Fruit fly (Drosophila melanogaster): ENCODE results near the gene Sr-CIV.
A peak's percentile ranks its signal among the peaks of the same experiment; 100 is the strongest.

Gene Sr-CIV

dm6 chr2L:3476399-3477056 lies 47.3 kb downstream of the Sr-CIV start (continued):
- TF ChIP-seq CG1832 (GFP tag; optimal IDR thresholded peaks at IDR 0.05) = peak; percentile 79
- TF ChIP-seq tll (GFP tag; optimal IDR thresholded peaks at IDR 0.05) = no peak
- peak; percentile 77 for TF ChIP-seq CG13894 (tag; optimal IDR thresholded peaks at IDR 0.05)
- TF ChIP-seq usp (GFP tag; optimal IDR thresholded peaks at IDR 0.05) = no peak
- TF ChIP-seq ro (GFP tag; IDR thresholded peaks at IDR 0.05) = no peak
- TF ChIP-seq CG15696 (tag; optimal IDR thresholded peaks at IDR 0.05) = no peak
- TF ChIP-seq trem (tag; optimal IDR thresholded peaks at IDR 0.05) = no peak
- TF ChIP-seq NC2β (GFP tag; optimal IDR thresholded peaks at IDR 0.05) = no peak
- no peak for TF ChIP-seq Lim3 (GFP tag; IDR thresholded peaks at IDR 0.05)
- no peak for TF ChIP-seq tna (GFP tag; IDR thresholded peaks at IDR 0.05; ENCODE audit: partially characterized antibody)
- no peak for TF ChIP-seq CG12219 (GFP tag; optimal IDR thresholded peaks at IDR 0.05)
- no peak for TF ChIP-seq nau (GFP tag; optimal IDR thresholded peaks at IDR 0.05)
- no peak for TF ChIP-seq lov (optimal IDR thresholded peaks at IDR 0.05)
- TF ChIP-seq lov (GFP tag; IDR thresholded peaks at IDR 0.05) = 0 out of 3 replicates have a peak, but pooled peaks have one; percentile 60
- TF ChIP-seq CG33557 (GFP tag; optimal IDR thresholded peaks at IDR 0.05) = peak; percentile 45
- TF ChIP-seq CG9215 (GFP tag; IDR thresholded peaks at IDR 0.05) = no peak
- TF ChIP-seq CG9817 (tag; optimal IDR thresholded peaks at IDR 0.05) = no peak
- TF ChIP-seq CG15269 (tag; optimal IDR thresholded peaks at IDR 0.05) = no peak
- TF ChIP-seq Max (GFP tag; optimal IDR thresholded peaks at IDR 0.05) = no peak
- no peak for TF ChIP-seq vvl (GFP tag; IDR thresholded peaks at IDR 0.05)
- TF ChIP-seq sug (tag; optimal IDR thresholded peaks at IDR 0.05) = peak; percentile 6
- TF ChIP-seq CG12299 (tag; optimal IDR thresholded peaks at IDR 0.05) = no peak
- no peak for TF ChIP-seq CG8290 (GFP tag; optimal IDR thresholded peaks at IDR 0.05)
- TF ChIP-seq CG8290 (tag; optimal IDR thresholded peaks at IDR 0.05) = peak in 1 of 2 experiments; percentile 7
- no peak for TF ChIP-seq GATAe (GFP tag; conservative IDR thresholded peaks at IDR 0.05)
- TF ChIP-seq ase (GFP tag; IDR thresholded peaks at IDR 0.05) = no peak
- no peak for TF ChIP-seq Vsx1 (GFP tag; optimal IDR thresholded peaks at IDR 0.05)
- TF ChIP-seq onecut (GFP tag; IDR thresholded peaks at IDR 0.05) = no peak
- no peak for TF ChIP-seq ab (GFP tag; optimal IDR thresholded peaks at IDR 0.05)
- TF ChIP-seq da (GFP tag; optimal IDR thresholded peaks at IDR 0.05) = no peak
- TF ChIP-seq CG15479 (GFP tag; optimal IDR thresholded peaks at IDR 0.05) = peak; percentile 73

- TF ChIP-seq CG18011 (GFP tag; optimal IDR thresholded peaks at IDR 0.05) (peak; percentile 38), CG17612 (GFP tag; IDR thresholded peaks at IDR 0.05) (no peak), CG17912 (GFP tag; optimal IDR thresholded peaks at IDR 0.05) (no peak), Side (GFP tag; optimal IDR thresholded peaks at IDR 0.05) (peak; percentile 17), esg (GFP tag; conservative IDR thresholded peaks at IDR 0.05) (peak; percentile 59), NfI (GFP tag; optimal IDR thresholded peaks at IDR 0.05) (peak; percentile 74), CG2712 (tag; optimal IDR thresholded peaks at IDR 0.05) (peak; percentile 66), CG2875 (GFP tag; optimal IDR thresholded peaks at IDR 0.05) (no peak), Sox102F (GFP tag; optimal IDR thresholded peaks at IDR 0.05) (peak; percentile 65), CG5180 (GFP tag; optimal IDR thresholded peaks at IDR 0.05) (peak; percentile 47), Vsx1 (GFP tag; optimal IDR thresholded peaks at IDR 0.05) (peak; percentile 10), CG18619 (GFP tag; optimal IDR thresholded peaks at IDR 0.05) (peak; percentile 82), CG17829 (tag; optimal IDR thresholded peaks at IDR 0.05) (peak; percentile 28), E2f2 (GFP tag; IDR thresholded peaks at IDR 0.05) (peak; percentile 31; the same call in 1 of the 2 replicates), sd (tag; optimal IDR thresholded peaks at IDR 0.05) (peak; percentile 18), sisA (GFP tag; IDR thresholded peaks at IDR 0.05) (peak; percentile 44), CG4854 (GFP tag; optimal IDR thresholded peaks at IDR 0.05) (peak; percentile 21), CG12744 (GFP tag; optimal IDR thresholded peaks at IDR 0.05) (peak; percentile 26), Dip2 (GFP tag; IDR thresholded peaks at IDR 0.05) (no peak), CG17385 (GFP tag; optimal IDR thresholded peaks at IDR 0.05) (peak; percentile 68), CG5245 (GFP tag; optimal IDR thresholded peaks at IDR 0.05) (no peak), H2.0 (GFP tag; IDR thresholded peaks at IDR 0.05) (no peak; the same call in 1 of the 2 replicates)
Observed at dm6 chr2L:3475948-3476347, 47.9 kb downstream of the Sr-CIV start.

Measured in whole organism, embryonic.